Fruit fly (Drosophila melanogaster) whole organism, pupa: ENCODE data around the gene Tctp.

Experiments used
- CG10348 ChIP-seq: fragments of 200-800 bp; sonication (Bioruptor generic); IDR thresholded peaks from 2 replicates; pipeline ENCODE4 v1.3.6; 2022; ENCODE audit warnings: missing biosample characterization, missing genetic modification characterization
- CG12605 ChIP-seq: fragments of 200-800 bp; sonication (Bioruptor generic); IDR thresholded peaks from 2 replicates; pipeline ENCODE4 v1.3.6; 2022; ENCODE audit warnings: missing biosample characterization, missing genetic modification characterization
- CG13204 ChIP-seq: fragments of 200-800 bp; sonication (Bioruptor generic); optimal IDR thresholded peaks from 2 replicates; lab custom pipeline; 2018; ENCODE audit warnings: missing biosample characterization, mild to moderate bottlenecking, missing genetic modification characterization, moderate library complexity
- CG14655 ChIP-seq: fragments of 200-800 bp; sonication (Bioruptor generic); optimal IDR thresholded peaks from 3 replicates; lab custom pipeline; 2017; ENCODE audit warnings: mild to moderate bottlenecking, missing biosample characterization, missing genetic modification reagents, missing genetic modification characterization
- CG15710 ChIP-seq: fragments of 200-800 bp; sonication (Bioruptor generic); optimal IDR thresholded peaks from 2 replicates; lab custom pipeline; 2018; ENCODE audit warnings: missing biosample characterization, mild to moderate bottlenecking, missing genetic modification characterization, moderate library complexity
- CG17806 ChIP-seq: fragments of 200-800 bp; sonication (Bioruptor generic); optimal IDR thresholded peaks from 2 replicates; lab custom pipeline; 2018; ENCODE audit warnings: missing biosample characterization, mild to moderate bottlenecking, missing genetic modification characterization, moderate library complexity
- CG32121 ChIP-seq: fragments of 200-800 bp; sonication (Bioruptor generic); IDR thresholded peaks from 2 replicates; pipeline ENCODE4 v1.3.6; 2022; ENCODE audit warnings: missing biosample characterization, missing genetic modification characterization
- CG34367 ChIP-seq: fragments of 200-800 bp; sonication (Bioruptor generic); optimal IDR thresholded peaks from 2 replicates; lab custom pipeline; 2018; ENCODE audit warnings: missing biosample characterization, mild to moderate bottlenecking, missing genetic modification characterization
- CG4496 ChIP-seq: fragments of 200-800 bp; sonication (Bioruptor generic); IDR thresholded peaks from 3 replicates; pipeline ENCODE4 v1.3.6; 2022; ENCODE audit warnings: missing biosample characterization, missing genetic modification characterization
- CG8159 ChIP-seq: fragments of 200-800 bp; sonication (Bioruptor generic); optimal IDR thresholded peaks from 3 replicates; lab custom pipeline; 2018; ENCODE audit warnings: missing biosample characterization, mild to moderate bottlenecking, missing genetic modification characterization, moderate library complexity
- CG8301 ChIP-seq: fragments of 200-800 bp; sonication (Bioruptor generic); optimal IDR thresholded peaks from 2 replicates; lab custom pipeline; 2018; ENCODE audit warnings: missing biosample characterization, mild to moderate bottlenecking, missing genetic modification characterization
- CG9948 ChIP-seq: fragments of 200-800 bp; sonication (Bioruptor generic); optimal IDR thresholded peaks from 2 replicates; lab custom pipeline; 2018; ENCODE audit warnings: missing biosample characterization, mild to moderate bottlenecking, missing genetic modification characterization, moderate library complexity
- D1 ChIP-seq: fragments of 200-800 bp; sonication (Bioruptor generic); optimal IDR thresholded peaks from 2 replicates; lab custom pipeline; 2018; ENCODE audit warnings: missing biosample characterization, mild to moderate bottlenecking, missing genetic modification characterization, moderate library complexity
- EcR ChIP-seq: fragments of 200-800 bp; sonication (Bioruptor generic); optimal IDR thresholded peaks from 3 replicates; lab custom pipeline; 2019; ENCODE audit warnings: missing biosample characterization, missing genetic modification characterization, mild to moderate bottlenecking, moderate library complexity, missing genetic modification reagents
- Ets98B ChIP-seq: fragments of 200-800 bp; sonication (Bioruptor generic); IDR thresholded peaks from 2 replicates; pipeline ENCODE4 v1.3.6; 2022; ENCODE audit warnings: missing biosample characterization, missing genetic modification characterization
- Pif1A ChIP-seq: fragments of 200-800 bp; sonication (Bioruptor generic); optimal IDR thresholded peaks from 3 replicates; lab custom pipeline; 2016; ENCODE audit warnings: missing biosample characterization, missing genetic modification characterization
- Pif1B ChIP-seq: fragments of 200-800 bp; sonication (Bioruptor generic); optimal IDR thresholded peaks from 3 replicates; lab custom pipeline; 2016; ENCODE audit warnings: missing biosample characterization, missing genetic modification characterization
- Snoo ChIP-seq: fragments of 200-800 bp; sonication (Bioruptor generic); optimal IDR thresholded peaks from 3 replicates; lab custom pipeline; 2017; ENCODE audit warnings: missing biosample characterization, mild to moderate bottlenecking, missing genetic modification characterization, inconsistent platforms
- fd96Ca ChIP-seq: fragments of 200-800 bp; sonication (Bioruptor generic); IDR thresholded peaks from 3 replicates; pipeline ENCODE4 v1.3.6; 2022; ENCODE audit warnings: missing biosample characterization, missing genetic modification characterization
- gl ChIP-seq: fragments of 200-800 bp; sonication (Bioruptor generic); optimal IDR thresholded peaks from 2 replicates; lab custom pipeline; 2018; ENCODE audit warnings: missing biosample characterization, mild to moderate bottlenecking, missing genetic modification characterization
- rn ChIP-seq: fragments of 200-800 bp; sonication (Bioruptor generic); IDR thresholded peaks from 2 replicates; pipeline ENCODE4 v1.3.6; 2022; ENCODE audit warnings: missing biosample characterization, missing genetic modification characterization

The Tctp gene

DNA sequence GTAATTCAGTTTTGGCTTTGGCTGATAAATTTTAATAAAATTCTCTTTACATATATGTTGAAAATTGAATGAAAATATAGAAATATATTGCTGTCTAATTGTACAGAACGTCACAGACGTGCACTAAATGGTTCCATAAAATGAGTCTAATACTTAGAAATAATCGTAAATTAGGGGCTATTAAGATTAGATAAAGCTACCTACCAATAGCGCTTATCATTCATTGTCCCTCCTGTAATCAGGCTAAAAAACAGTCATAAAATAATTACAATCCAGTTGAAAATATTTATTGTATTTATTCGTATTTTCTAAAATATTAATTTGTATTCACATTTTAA lies 36.9 kb upstream of the Tctp start:
- no peak for TF ChIP-seq CG10348
- TF ChIP-seq Pif1B (GFP tag; lab: Kevin White, UChicago), result no peak
- TF ChIP-seq Pif1A (GFP tag; lab: Kevin White, UChicago), result no peak
- TF ChIP-seq CG12605 (GFP tag; lab: Robert Waterston, UW), result no peak
- no peak for TF ChIP-seq Snoo
- no peak for TF ChIP-seq Ets98B (GFP tag; lab: Robert Waterston, UW)
- TF ChIP-seq D1 (tag; lab: Kevin White, UChicago), result no peak
- no peak for TF ChIP-seq gl (tag; lab: Kevin White, UChicago)
- TF ChIP-seq fd96Ca (GFP tag; lab: Robert Waterston, UW), result no peak
- no peak for TF ChIP-seq EcR (GFP tag; lab: Kevin White, UChicago)
- no peak for TF ChIP-seq rn (GFP tag; lab: Robert Waterston, UW)
- TF ChIP-seq CG14655 (GFP tag; lab: Kevin White, UChicago), result no peak
- TF ChIP-seq, all 21 proteins: peak for 0

DNA sequence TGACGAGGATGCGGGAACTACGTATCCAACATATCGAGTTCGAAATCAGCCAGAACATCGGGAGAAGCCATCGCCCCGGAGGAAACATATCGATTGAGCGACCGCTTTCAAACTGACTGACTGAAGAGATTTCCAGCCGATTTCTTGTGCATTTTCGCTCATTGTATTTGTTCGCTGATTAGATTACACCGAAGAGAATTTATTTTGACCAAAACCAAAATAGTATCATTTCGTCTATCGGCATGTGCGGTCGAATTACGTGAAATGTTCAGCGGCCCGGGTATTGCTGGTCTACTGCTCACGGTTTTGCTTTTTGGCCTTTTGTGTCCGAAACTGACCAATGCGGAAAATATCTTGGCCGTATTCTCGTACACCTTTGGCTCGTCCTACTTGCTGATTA lies 34.7 kb upstream of the Tctp start, which contains the start of the genes Ugt304A1 and Ugt303A1:
Gene Ugt304A1, minus strand, starts transcription at position 101 of the 400 bp plus-strand sequence.
Gene Ugt303A1, plus strand, starts transcription at position 222 of the 400 bp plus-strand sequence.
- TF ChIP-seq CG17806 (no peak), CG8159 (tag; lab: Kevin White, UChicago) (no peak)

DNA sequence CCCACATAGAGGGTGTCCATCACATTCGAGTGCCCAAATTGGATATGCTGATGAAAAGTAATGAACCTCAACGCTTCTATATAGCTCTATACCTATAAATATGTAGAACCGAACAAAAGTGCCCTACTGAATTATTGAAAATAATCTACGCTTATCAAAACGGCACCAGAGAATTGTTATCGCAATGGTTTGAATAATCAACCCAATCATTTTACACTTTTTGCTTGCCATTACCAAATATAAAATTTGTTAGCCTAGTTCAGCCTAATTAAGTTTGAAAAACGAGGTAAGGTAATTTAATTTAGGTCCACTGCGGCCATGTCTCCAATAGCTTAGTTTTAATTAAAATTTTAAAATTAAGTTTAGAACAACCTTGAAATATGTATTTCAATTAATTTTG lies 34.3 kb upstream of the Tctp start:
- no peak for TF ChIP-seq Pif1B (GFP tag; lab: Kevin White, UChicago)
- TF ChIP-seq CG4496 (GFP tag; lab: Robert Waterston, UW), result no peak
- no peak for TF ChIP-seq Pif1A (GFP tag; lab: Kevin White, UChicago)
- no peak for TF ChIP-seq fd96Ca (GFP tag; lab: Robert Waterston, UW)

DNA sequence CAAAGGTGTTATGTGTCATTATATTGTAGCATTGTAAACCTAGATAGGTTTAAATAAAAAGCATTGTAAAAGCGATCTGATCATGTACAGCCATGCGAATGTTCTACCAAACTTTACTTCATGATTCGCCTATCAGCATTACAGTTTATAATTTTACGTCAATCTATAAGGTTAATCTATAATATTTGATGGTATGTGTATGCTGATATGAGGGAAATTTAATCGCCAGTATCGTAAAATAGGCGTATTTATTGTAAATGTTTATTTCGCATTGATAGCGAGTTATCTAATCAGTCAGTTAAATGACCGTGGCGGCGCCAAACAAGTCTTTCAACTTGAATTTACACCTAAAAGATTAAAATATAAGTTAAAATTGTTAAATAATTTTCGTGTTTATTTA lies 32.5 kb upstream of the Tctp start:
- TF ChIP-seq CG8159 (tag; lab: Kevin White, UChicago) (no peak), Pif1B (GFP tag; lab: Kevin White, UChicago) (no peak), CG9948 (tag; lab: Kevin White, UChicago) (no peak), CG15710 (tag; lab: Kevin White, UChicago) (no peak), CG32121 (GFP tag; lab: Robert Waterston, UW) (no peak), Snoo (no peak), EcR (GFP tag; lab: Kevin White, UChicago) (no peak), rn (GFP tag; lab: Robert Waterston, UW) (no peak), CG34367 (no peak), CG4496 (GFP tag; lab: Robert Waterston, UW) (no peak), CG8301 (tag; lab: Kevin White, UChicago) (no peak), CG17806 (no peak), CG13204 (GFP tag; lab: Kevin White, UChicago) (no peak)

DNA sequence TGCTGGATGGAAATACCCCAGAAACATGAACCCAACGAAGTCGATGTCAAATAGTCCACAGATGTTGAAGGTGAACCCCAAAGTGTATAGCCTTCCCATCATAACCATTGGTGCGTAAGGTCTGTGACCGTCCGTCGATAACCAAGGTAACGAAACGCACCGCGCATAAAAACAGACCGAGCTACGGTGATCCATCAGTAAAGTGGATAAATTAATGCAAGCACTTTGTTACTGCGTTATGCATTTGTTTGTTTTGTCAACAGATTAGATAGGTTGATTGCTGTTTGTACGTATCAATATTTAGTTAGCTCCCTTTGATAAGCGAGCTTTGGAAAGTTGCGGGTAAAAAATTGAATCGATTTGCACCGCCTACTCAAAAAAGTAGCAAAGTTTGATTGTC lies 31.7 kb upstream of the Tctp start:
- no peak for TF ChIP-seq CG4496 (GFP tag; lab: Robert Waterston, UW)
- no peak for TF ChIP-seq gl (tag; lab: Kevin White, UChicago)
- no peak for TF ChIP-seq CG15710 (tag; lab: Kevin White, UChicago)
- no peak for TF ChIP-seq CG32121 (GFP tag; lab: Robert Waterston, UW)
- no peak for TF ChIP-seq fd96Ca (GFP tag; lab: Robert Waterston, UW)
- no peak for TF ChIP-seq Pif1A (GFP tag; lab: Kevin White, UChicago)
- TF ChIP-seq rn (GFP tag; lab: Robert Waterston, UW), result no peak
- TF ChIP-seq CG34367, result no peak
- TF ChIP-seq CG12605 (GFP tag; lab: Robert Waterston, UW), result no peak
- TF ChIP-seq CG13204 (GFP tag; lab: Kevin White, UChicago), result no peak
- no peak for TF ChIP-seq Pif1B (GFP tag; lab: Kevin White, UChicago)
- TF ChIP-seq Snoo, result no peak
- TF ChIP-seq EcR (GFP tag; lab: Kevin White, UChicago), result no peak
- TF ChIP-seq CG10348, result no peak
- no peak for TF ChIP-seq CG8159 (tag; lab: Kevin White, UChicago)
- TF ChIP-seq CG17806, result no peak
- no peak for TF ChIP-seq CG8301 (tag; lab: Kevin White, UChicago)
- no peak for TF ChIP-seq D1 (tag; lab: Kevin White, UChicago)

DNA sequence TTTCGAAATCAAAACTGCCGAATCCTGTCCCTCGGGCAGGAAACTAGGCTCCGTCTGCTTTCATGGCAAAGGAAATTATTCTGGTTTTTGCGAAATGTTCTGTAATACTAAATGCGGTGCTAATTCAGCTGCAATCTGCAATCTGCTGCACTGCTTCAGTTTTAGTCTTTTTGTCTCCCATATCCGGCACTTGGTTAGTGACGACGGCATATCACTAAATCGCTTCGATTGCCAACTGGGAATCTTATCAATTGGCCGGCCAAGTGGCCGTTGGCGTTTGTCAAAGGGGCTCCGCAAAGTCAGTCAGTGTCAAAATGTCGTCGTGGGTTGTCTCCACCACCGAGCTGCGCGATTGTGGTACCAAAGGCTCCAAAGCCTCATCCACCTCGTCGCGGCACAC lies 14.3 kb upstream of the Tctp start, which contains the start of gene CG18577:
Gene CG18577, plus strand, starts transcription at position 301 of the 400 bp plus-strand sequence.
- TF ChIP-seq EcR (GFP tag; lab: Kevin White, UChicago), result no peak
- no peak for TF ChIP-seq CG15710 (tag; lab: Kevin White, UChicago)
- TF ChIP-seq CG9948 (tag; lab: Kevin White, UChicago), result no peak
- no peak for TF ChIP-seq gl (tag; lab: Kevin White, UChicago)
- TF ChIP-seq CG13204 (GFP tag; lab: Kevin White, UChicago), result no peak
- no peak for TF ChIP-seq CG14655 (GFP tag; lab: Kevin White, UChicago)
- no peak for TF ChIP-seq CG34367
- TF ChIP-seq Ets98B (GFP tag; lab: Robert Waterston, UW), result no peak
- no peak for TF ChIP-seq Pif1A (GFP tag; lab: Kevin White, UChicago)
- no peak for TF ChIP-seq CG32121 (GFP tag; lab: Robert Waterston, UW)
- TF ChIP-seq fd96Ca (GFP tag; lab: Robert Waterston, UW), result no peak
- no peak for TF ChIP-seq CG12605 (GFP tag; lab: Robert Waterston, UW)
- TF ChIP-seq rn (GFP tag; lab: Robert Waterston, UW), result no peak
- no peak for TF ChIP-seq CG8301 (tag; lab: Kevin White, UChicago)
- TF ChIP-seq D1 (tag; lab: Kevin White, UChicago), result no peak
- TF ChIP-seq CG8159 (tag; lab: Kevin White, UChicago), result no peak
